Fruit fly (Drosophila melanogaster) whole organism, embryonic: ENCODE data around the gene Nph.

Source experiments
- CG1024 ChIP-seq: fragments of 200-800 bp; sonication (Bioruptor generic); IDR thresholded peaks from 2 replicates; pipeline ENCODE4 v1.3.6; 2022; ENCODE audit warnings: missing biosample characterization, missing genetic modification characterization
- CG11560 ChIP-seq: fragments of 200-800 bp; sonication (Bioruptor generic); IDR thresholded peaks from 3 replicates; pipeline ENCODE4 v1.3.6; 2022; ENCODE audit warnings: missing biosample characterization, missing genetic modification characterization
- CG12104 ChIP-seq: fragments of 200-800 bp; sonication (Bioruptor generic); optimal IDR thresholded peaks from 3 replicates; lab custom pipeline; 2016; ENCODE audit warnings: missing biosample characterization, missing genetic modification characterization
- CG12299 ChIP-seq: fragments of 200-800 bp; sonication (Bioruptor generic); optimal IDR thresholded peaks from 2 replicates; lab custom pipeline; 2018; ENCODE audit warnings: missing biosample characterization, mild to moderate bottlenecking, missing genetic modification characterization
- CG12744 ChIP-seq: fragments of 200-800 bp; sonication (Bioruptor generic); optimal IDR thresholded peaks from 2 replicates; lab custom pipeline; 2016; ENCODE audit warnings: missing biosample characterization, missing genetic modification characterization
- CG13287 ChIP-seq: fragments of 200-800 bp; sonication (Bioruptor generic); IDR thresholded peaks from 2 replicates; pipeline ENCODE4 v1.3.6; 2022; ENCODE audit warnings: missing biosample characterization, missing genetic modification characterization; ENCODE audit not compliant: partially characterized antibody
- CG15073 ChIP-seq: fragments of 200-800 bp; sonication (Bioruptor generic); optimal IDR thresholded peaks from 2 replicates; lab custom pipeline; 2016; ENCODE audit warnings: missing biosample characterization, missing genetic modification characterization
- CG17186 ChIP-seq: fragments of 200-800 bp; sonication (Bioruptor generic); optimal IDR thresholded peaks from 3 replicates; lab custom pipeline; 2017; ENCODE audit warnings: missing biosample characterization, missing genetic modification reagents, missing genetic modification characterization
- CG18262 ChIP-seq: fragments of 200-800 bp; optimal IDR thresholded peaks from 3 replicates; lab custom pipeline; 2019; ENCODE audit warnings: missing biosample characterization, mild to moderate bottlenecking, missing genetic modification characterization, moderate library complexity
- CG2129 ChIP-seq: fragments of 200-800 bp; sonication (Bioruptor generic); IDR thresholded peaks from 2 replicates; pipeline ENCODE4 v1.3.6; 2022; ENCODE audit warnings: missing biosample characterization, missing genetic modification characterization; ENCODE audit not compliant: partially characterized antibody
- CG31224 ChIP-seq: fragments of 200-800 bp; sonication (Bioruptor generic); IDR thresholded peaks from 2 replicates; pipeline ENCODE4 v1.3.6; 2022; ENCODE audit warnings: missing biosample characterization, missing genetic modification characterization
- CG32772 ChIP-seq: fragments of 200-800 bp; sonication (Bioruptor generic); IDR thresholded peaks from 2 replicates; pipeline ENCODE4 v1.3.6; 2022; ENCODE audit warnings: missing biosample characterization, missing genetic modification characterization
- CG34224 ChIP-seq: fragments of 200-800 bp; sonication (Bioruptor generic); IDR thresholded peaks from 3 replicates; pipeline ENCODE4 v1.3.6; 2022; ENCODE audit warnings: missing biosample characterization, missing genetic modification characterization; ENCODE audit not compliant: partially characterized antibody
- CG3838 ChIP-seq: fragments of 200-800 bp; sonication (Bioruptor generic); optimal IDR thresholded peaks from 3 replicates; lab custom pipeline; 2016; ENCODE audit warnings: missing biosample characterization, missing genetic modification characterization
- CG4360 ChIP-seq: fragments of 200-800 bp; sonication (Bioruptor generic); IDR thresholded peaks from 2 replicates; pipeline ENCODE4 v1.3.6; 2022; ENCODE audit warnings: missing biosample characterization, missing genetic modification characterization
- CG7987 ChIP-seq: fragments of 200-800 bp; sonication (Bioruptor generic); optimal IDR thresholded peaks from 2 replicates; lab custom pipeline; 2018; ENCODE audit warnings: missing biosample characterization, mild to moderate bottlenecking, missing genetic modification characterization, moderate library complexity
- CG8281 ChIP-seq: fragments of 200-800 bp; sonication (Bioruptor generic); optimal IDR thresholded peaks from 2 replicates; lab custom pipeline; 2018; ENCODE audit warnings: missing biosample characterization, mild to moderate bottlenecking, missing genetic modification characterization, moderate library complexity
- CG9215 ChIP-seq: fragments of 200-800 bp; sonication (Bioruptor generic); IDR thresholded peaks from 2 replicates; pipeline ENCODE4 v1.3.6; 2022; ENCODE audit warnings: missing biosample characterization, missing genetic modification characterization
- CkIIα-i1 ChIP-seq: fragments of 200-800 bp; sonication (Bioruptor generic); IDR thresholded peaks from 2 replicates; pipeline ENCODE4 v1.3.6; 2022; ENCODE audit warnings: missing biosample characterization, missing genetic modification characterization
- Dip3 ChIP-seq: fragments of 200-800 bp; sonication (Bioruptor generic); optimal IDR thresholded peaks from 3 replicates; lab custom pipeline; 2016; ENCODE audit warnings: missing biosample characterization, missing genetic modification characterization
- Drgx ChIP-seq: fragments of 200-800 bp; sonication (Bioruptor generic); IDR thresholded peaks from 2 replicates; pipeline ENCODE4 v1.3.6; 2022; ENCODE audit warnings: missing biosample characterization, missing genetic modification characterization
- Ets97D ChIP-seq: fragments of 200-800 bp; sonication (Bioruptor generic); optimal IDR thresholded peaks from 3 replicates; lab custom pipeline; 2016; ENCODE audit warnings: missing biosample characterization, missing genetic modification characterization
- HmgD ChIP-seq: fragments of 200-800 bp; sonication (Bioruptor generic); optimal IDR thresholded peaks from 3 replicates; lab custom pipeline; 2016; ENCODE audit warnings: missing biosample characterization, missing genetic modification characterization
- Hr78 ChIP-seq, 2 experiments: fragments of 200-800 bp in 1 of 2; fragments of >200 bp in 1 of 2; sonication (Bioruptor generic) in 1 of 2; optimal IDR thresholded peaks; 2 replicates each; lab custom pipeline; 2017 to 2019; ENCODE audit warnings: missing biosample characterization in 2 of 2, missing genetic modification characterization in 2 of 2, mild to moderate bottlenecking in 1 of 2, moderate library complexity in 1 of 2
- Lim3 ChIP-seq: fragments of 200-800 bp; sonication (Bioruptor generic); IDR thresholded peaks from 2 replicates; pipeline ENCODE4 v1.3.6; 2022; ENCODE audit warnings: missing biosample characterization, missing genetic modification characterization
- Max ChIP-seq: fragments of 200-800 bp; sonication (Bioruptor generic); optimal IDR thresholded peaks from 2 replicates; lab custom pipeline; 2016; ENCODE audit warnings: missing biosample characterization, mild to moderate bottlenecking, missing genetic modification characterization
- Optix ChIP-seq: fragments of 200-800 bp; sonication (Bioruptor generic); IDR thresholded peaks from 3 replicates; pipeline ENCODE4 v1.3.6; 2022; ENCODE audit warnings: missing biosample characterization, missing genetic modification characterization
- Ptx1 ChIP-seq: fragments of 200-800 bp; sonication (Bioruptor generic); IDR thresholded peaks from 2 replicates; pipeline ENCODE4 v1.3.6; 2022; ENCODE audit warnings: missing biosample characterization, missing genetic modification characterization
- Sin3A ChIP-seq: fragments of >200 bp; optimal IDR thresholded peaks from 2 replicates; lab custom pipeline; 2018
- al ChIP-seq: fragments of 200-800 bp; sonication (Bioruptor generic); IDR thresholded peaks from 2 replicates; pipeline ENCODE4 v1.3.6; 2022; ENCODE audit warnings: missing biosample characterization, missing genetic modification characterization
- ase ChIP-seq: fragments of 200-800 bp; sonication (Bioruptor generic); IDR thresholded peaks from 3 replicates; pipeline ENCODE4 v1.3.6; 2022; ENCODE audit warnings: missing biosample characterization, missing genetic modification characterization
- ato ChIP-seq: fragments of 200-800 bp; sonication (Bioruptor generic); IDR thresholded peaks from 2 replicates; pipeline ENCODE4 v1.3.6; 2022; ENCODE audit warnings: missing biosample characterization, missing genetic modification characterization; ENCODE audit not compliant: partially characterized antibody
- ci ChIP-seq: fragments of 200-800 bp; sonication (Bioruptor generic); IDR thresholded peaks from 3 replicates; pipeline ENCODE4 v1.3.6; 2022; ENCODE audit warnings: missing biosample characterization, missing genetic modification characterization
- danr ChIP-seq: fragments of 200-800 bp; sonication (Bioruptor generic); IDR thresholded peaks from 2 replicates; pipeline ENCODE4 v1.3.6; 2022; ENCODE audit warnings: missing biosample characterization, missing genetic modification characterization
- insv ChIP-seq, 2 experiments: fragments of 200-800 bp; sonication (Bioruptor generic); optimal IDR thresholded peaks; 3 replicates each; lab custom pipeline; 2016 to 2018; ENCODE audit warnings: missing biosample characterization in 2 of 2, missing genetic modification characterization in 2 of 2
- jumu ChIP-seq: fragments of 200-800 bp; sonication (Bioruptor generic); optimal IDR thresholded peaks from 3 replicates; lab custom pipeline; 2016; ENCODE audit warnings: missing biosample characterization, missing genetic modification characterization
- lola ChIP-seq, 3 experiments: fragments of >200 bp in 2 of 3; fragments of 200-800 bp in 1 of 3; sonication (Bioruptor generic) in 1 of 3; optimal IDR thresholded peaks; 2 replicates each; lab custom pipeline; 2017 to 2019; ENCODE audit warnings: missing biosample characterization in 3 of 3, missing genetic modification characterization in 3 of 3, mild to moderate bottlenecking in 1 of 3, moderate library complexity in 1 of 3
- maf-S ChIP-seq: fragments of 200-800 bp; sonication (Bioruptor generic); optimal IDR thresholded peaks from 2 replicates; lab custom pipeline; 2016; ENCODE audit warnings: missing biosample characterization, missing genetic modification characterization
- otp ChIP-seq: fragments of 200-800 bp; sonication (Bioruptor generic); IDR thresholded peaks from 3 replicates; pipeline ENCODE4, ENCODE4 v1.3.6; 2022; ENCODE audit warnings: missing biosample characterization, missing genetic modification characterization
- pan ChIP-seq, 4 experiments: fragments of >200 bp in 3 of 4; fragments of 200-800 bp in 1 of 4; sonication (Bioruptor generic) in 1 of 4; optimal IDR thresholded peaks in 3 of 4; IDR thresholded peaks in 1 of 4; 2 replicates each; pipeline versions ENCODE4 v1.3.6 to Lab custom; 2017 to 2022; ENCODE audit warnings: missing biosample characterization in 2 of 4, missing genetic modification characterization in 2 of 4, mixed read lengths in 1 of 4
- pzg ChIP-seq: fragments of 200-800 bp; sonication (Bioruptor generic); optimal IDR thresholded peaks from 3 replicates; lab custom pipeline; 2018; ENCODE audit warnings: missing biosample characterization, mild to moderate bottlenecking, missing genetic modification characterization, moderate library complexity
- scrt ChIP-seq: fragments of 200-800 bp; sonication (Bioruptor generic); optimal IDR thresholded peaks from 2 replicates; lab custom pipeline; 2018; ENCODE audit warnings: missing biosample characterization, mild to moderate bottlenecking, missing genetic modification characterization, moderate library complexity
- sqz ChIP-seq: fragments of 200-800 bp; sonication (Bioruptor generic); optimal IDR thresholded peaks from 3 replicates; lab custom pipeline; 2018; ENCODE audit warnings: missing biosample characterization, mild to moderate bottlenecking, missing genetic modification characterization
- stc ChIP-seq: fragments of 200-800 bp; sonication (Bioruptor generic); IDR thresholded peaks from 2 replicates; pipeline ENCODE4 v1.3.6; 2022; ENCODE audit warnings: missing biosample characterization, missing genetic modification characterization
- stwl ChIP-seq: fragments of 200-800 bp; sonication (Bioruptor generic); optimal IDR thresholded peaks from 3 replicates; lab custom pipeline; 2018; ENCODE audit warnings: missing biosample characterization, mild to moderate bottlenecking, missing genetic modification characterization, moderate library complexity
- tap ChIP-seq: fragments of 200-800 bp; optimal IDR thresholded peaks from 3 replicates; lab custom pipeline; 2019; ENCODE audit warnings: missing biosample characterization, mild to moderate bottlenecking, missing genetic modification characterization, moderate library complexity
- tna ChIP-seq: fragments of 200-800 bp; sonication (Bioruptor generic); IDR thresholded peaks from 2 replicates; pipeline ENCODE4 v1.3.6; 2022; ENCODE audit warnings: missing biosample characterization, missing genetic modification characterization; ENCODE audit not compliant: partially characterized antibody
- vfl ChIP-seq: fragments of 200-800 bp; sonication (Bioruptor generic); optimal IDR thresholded peaks from 2 replicates; lab custom pipeline; 2016; ENCODE audit warnings: missing biosample characterization, missing genetic modification characterization
- wek ChIP-seq: fragments of 200-800 bp; sonication (Bioruptor generic); optimal IDR thresholded peaks from 3 replicates; lab custom pipeline; 2018; ENCODE audit warnings: missing biosample characterization, mild to moderate bottlenecking, missing genetic modification characterization, moderate library complexity

The Nph gene

dm6 chr3R:30043139-30043744 is 38.6 kb upstream of the Nph start, which contains the start of gene Sry-delta (continued):
- TF ChIP-seq Lim3 (no peak), jumu (GFP tag; lab: Kevin White, UChicago) (peak; percentile 86), pan (optimal IDR thresholded peaks at IDR 0.05; lab: Kevin White, UChicago) (no peak), pan (GFP tag; optimal IDR thresholded peaks at IDR 0.05 in 1 of 2, IDR thresholded peaks at IDR 0.05 in 1 of 2) (peak in 1 of 2 experiments; percentile 78), CG34224 (GFP tag; lab: Robert Waterston, UW) (peak; percentile 76), Dip3 (GFP tag; lab: Kevin White, UChicago) (peak; percentile 87), CG17186 (GFP tag; lab: Kevin White, UChicago) (peak; percentile 74), stwl (tag; lab: Kevin White, UChicago) (peak; percentile 93), Hr78 (GFP tag; optimal IDR thresholded peaks at IDR 0.05; lab: Kevin White, UChicago) (no peak), CG12104 (GFP tag; lab: Kevin White, UChicago) (peak; percentile 54), CG12299 (tag; lab: Kevin White, UChicago) (peak; percentile 32), CG15073 (GFP tag; lab: Kevin White, UChicago) (peak; percentile 3), Sin3A (lab: Kevin White, UChicago) (peak; percentile 71), pzg (GFP tag; lab: Kevin White, UChicago) (peak; percentile 97), CG32772 (peak; percentile 62; the same call in 1 of the 2 replicates), ato (GFP tag; lab: Robert Waterston, UW) (peak; percentile 64; the same call in 1 of the 2 replicates), maf-S (GFP tag; lab: Kevin White, UChicago) (peak; percentile 86), al (GFP tag; lab: Robert Waterston, UW) (peak; percentile 80), CG8281 (no peak), CG1024 (peak; percentile 85), wek (GFP tag; lab: Kevin White, UChicago) (peak; percentile 23), sqz (GFP tag; lab: Kevin White, UChicago) (no peak), stc (GFP tag; lab: Robert Waterston, UW) (peak; percentile 40; the same call in 1 of the 2 replicates), HmgD (GFP tag; lab: Kevin White, UChicago) (peak; percentile 96), Ets97D (GFP tag; lab: Kevin White, UChicago) (peak; percentile 97), tna (GFP tag; lab: Robert Waterston, UW) (no peak; the same call in 1 of the 2 replicates), vfl (GFP tag; lab: Kevin White, UChicago) (peak; percentile 92), CG3838 (GFP tag; lab: Kevin White, UChicago) (peak; percentile 20), CkIIα-i1 (no peak), insv (GFP tag; optimal IDR thresholded peaks at IDR 0.05; lab: Kevin White, UChicago) (peak in 1 of 2 experiments; percentile 46), CG9215 (peak; percentile 75), CG11560 (tag; lab: Robert Waterston, UW) (0 out of 3 replicates have a peak, but pooled peaks have one; percentile 28), scrt (no peak), Max (GFP tag; lab: Kevin White, UChicago) (peak; percentile 80), danr (GFP tag; lab: Robert Waterston, UW) (peak; percentile 44; the same call in 1 of the 2 replicates), Optix (GFP tag; lab: Robert Waterston, UW) (peak; percentile 68), Ptx1 (peak; percentile 86), CG7987 (peak; percentile 83), ase (GFP tag; lab: Robert Waterston, UW) (peak; percentile 69; the same call in 2 of the 3 replicates), Drgx (GFP tag; lab: Robert Waterston, UW) (peak; percentile 55; the same call in 1 of the 2 replicates), CG18262 (peak; percentile 63), CG4360 (GFP tag; lab: Robert Waterston, UW) (no peak), CG31224 (GFP tag; lab: Robert Waterston, UW) (peak; percentile 57), CG2129 (GFP tag; lab: Robert Waterston, UW) (peak; percentile 56), CG12744 (peak; percentile 55), tap (tag; lab: Kevin White, UChicago) (peak; percentile 51), otp (GFP tag; lab: Robert Waterston, UW) (peak; percentile 80), ci (peak; percentile 86), CG13287 (GFP tag; lab: Robert Waterston, UW) (peak; percentile 89), lola (GFP tag; optimal IDR thresholded peaks at IDR 0.05; lab: Kevin White, UChicago) (peak in 1 of 3 experiments; percentile 34)
